Worm (Caenorhabditis elegans): Measurements from ENCODE around the gene mpst-2.
"Not testable (repeated sequence)": the region's sequence is repeated elsewhere in the genome, so short reads cannot be mapped to it uniquely, and the experiment has no call there.

Gene mpst-2

ce11 chrV:14890782-14891181 is 2.5 kb downstream of the mpst-2 start, which contains the start of gene nspa-2:
Gene nspa-2, plus strand, starts transcription at chrV:14891082.
- TF ChIP-seq unc-62 (GFP tag; optimal IDR thresholded peaks at IDR 0.05): not testable (repeated sequence)

- TF ChIP-seq unc-62 (GFP tag; optimal IDR thresholded peaks at IDR 0.05): no peak
Observed at ce11 chrV:14877242-14877819, 15.9 kb downstream of the mpst-2 start.

ce11 chrV:14876724-14877123 is 16.5 kb downstream of the mpst-2 start, which contains the start of gene ZC412.10:
Gene ZC412.10, minus strand, starts transcription at chrV:14876824.
- not testable (repeated sequence) for TF ChIP-seq unc-62 (GFP tag; optimal IDR thresholded peaks at IDR 0.05)

- TF ChIP-seq unc-62 (GFP tag; optimal IDR thresholded peaks at IDR 0.05): no peak
Observed at ce11 chrV:14876257-14876656, 17.0 kb downstream of the mpst-2 start.

- no peak for TF ChIP-seq unc-62 (GFP tag; optimal IDR thresholded peaks at IDR 0.05)
Observed at ce11 chrV:14875371-14875770, 17.9 kb downstream of the mpst-2 start, which contains the start of gene ZC412.5. Gene ZC412.5, minus strand, starts transcription at chrV:14875471.

ce11 chrV:14871365-14871764 is 21.9 kb downstream of the mpst-2 start, which contains the start of gene ZC412.3:
Gene ZC412.3, minus strand, starts transcription at chrV:14871547.
- TF ChIP-seq unc-62 (GFP tag; optimal IDR thresholded peaks at IDR 0.05): no peak

- no peak for TF ChIP-seq unc-62 (GFP tag; optimal IDR thresholded peaks at IDR 0.05)
Observed at ce11 chrV:14868181-14868580, 25.1 kb downstream of the mpst-2 start, which contains the start of gene gcy-14. Gene gcy-14, minus strand, starts transcription at chrV:14868281.

ce11 chrV:14859380-14859779 is 33.9 kb downstream of the mpst-2 start:
- TF ChIP-seq unc-62 (GFP tag; optimal IDR thresholded peaks at IDR 0.05): no peak

ce11 chrV:14858503-14858902 is 34.8 kb downstream of the mpst-2 start, which contains the start of gene npr-13:
Gene npr-13, minus strand, starts transcription at chrV:14858603.
- TF ChIP-seq unc-62 (GFP tag; optimal IDR thresholded peaks at IDR 0.05): no peak

- TF ChIP-seq unc-62 (GFP tag; optimal IDR thresholded peaks at IDR 0.05): no peak
Observed at ce11 chrV:14855626-14856025, 37.6 kb downstream of the mpst-2 start.

ce11 chrV:14854261-14854660 is 39.0 kb downstream of the mpst-2 start:
- no peak for TF ChIP-seq unc-62 (GFP tag; optimal IDR thresholded peaks at IDR 0.05)

ce11 chrV:14853739-14854138 is 39.5 kb downstream of the mpst-2 start:
- TF ChIP-seq unc-62 (GFP tag; optimal IDR thresholded peaks at IDR 0.05): no peak

- TF ChIP-seq unc-62 (GFP tag; optimal IDR thresholded peaks at IDR 0.05): no peak
Observed at ce11 chrV:14852620-14853019, 40.6 kb downstream of the mpst-2 start.

ce11 chrV:14851972-14852371 is 41.3 kb downstream of the mpst-2 start:
- TF ChIP-seq unc-62 (GFP tag; optimal IDR thresholded peaks at IDR 0.05): no peak

ce11 chrV:14851206-14851605 is 42.0 kb downstream of the mpst-2 start:
- no peak for TF ChIP-seq unc-62 (GFP tag; optimal IDR thresholded peaks at IDR 0.05)

- TF ChIP-seq unc-62 (GFP tag; optimal IDR thresholded peaks at IDR 0.05): no peak
Observed at ce11 chrV:14850530-14850929, 42.7 kb downstream of the mpst-2 start.

- no peak for TF ChIP-seq unc-62 (GFP tag; optimal IDR thresholded peaks at IDR 0.05)
Observed at ce11 chrV:14849628-14850027, 43.6 kb downstream of the mpst-2 start.

Data from whole organism, dauer.